Worm (Caenorhabditis elegans): ENCODE data around the gene srz-9.

The srz-9 gene

DNA sequence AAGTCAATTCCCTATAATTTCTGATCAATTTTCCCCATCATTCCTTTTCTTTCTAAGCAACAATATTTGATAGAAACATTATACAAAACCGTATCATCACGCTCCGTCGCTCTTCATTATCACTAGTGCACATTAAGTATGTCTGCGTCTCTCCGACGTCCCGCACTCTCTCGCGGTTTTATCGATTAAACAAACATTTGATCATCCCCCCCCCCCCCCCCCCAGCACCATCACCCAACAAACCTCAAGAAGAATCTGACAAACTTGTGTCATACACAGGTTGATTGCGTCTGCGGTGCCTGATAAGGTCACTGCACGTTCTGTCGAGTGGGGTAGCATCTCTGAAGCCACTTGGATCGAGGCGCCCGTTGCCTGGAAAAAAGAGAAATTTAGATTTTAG lies 43.8 kb upstream of the srz-9 start:
- TF ChIP-seq ceh-19 (GFP tag; optimal IDR thresholded peaks at IDR 0.05): no peak
- peak; percentile 85 for TF ChIP-seq elt-2 (tag; optimal IDR thresholded peaks at IDR 0.05)
- peak; percentile 30 for TF ChIP-seq pax-1 (tag; optimal IDR thresholded peaks at IDR 0.05)
- no peak for TF ChIP-seq ceh-30 (tag; optimal IDR thresholded peaks at IDR 0.05)
- TF ChIP-seq ceh-2 (tag; optimal IDR thresholded peaks at IDR 0.05): no peak

DNA sequence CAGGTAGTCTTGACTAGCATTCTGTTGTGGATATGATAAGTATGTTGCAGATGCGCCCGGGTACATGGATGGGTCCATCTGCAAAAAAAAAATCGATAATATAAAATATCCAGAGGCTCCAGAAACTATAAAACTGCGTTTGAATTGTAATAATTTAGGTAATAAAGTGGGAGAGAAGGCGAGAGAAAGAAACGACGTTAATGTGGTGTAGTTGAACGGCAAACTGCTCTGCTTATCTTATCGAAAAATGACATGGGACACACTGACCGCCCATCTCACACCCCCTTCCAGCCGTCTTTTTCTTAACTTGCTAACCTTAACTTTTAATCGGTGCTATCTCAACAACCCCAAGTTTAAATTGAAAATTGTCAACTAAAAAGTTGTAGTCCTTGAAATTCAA lies 41.8 kb upstream of the srz-9 start:
- TF ChIP-seq elt-2 (tag; optimal IDR thresholded peaks at IDR 0.05) (peak; percentile 61), pax-1 (tag; optimal IDR thresholded peaks at IDR 0.05) (no peak), T23F11.4 (GFP tag; optimal IDR thresholded peaks at IDR 0.05) (no peak), hlh-15 (tag; optimal IDR thresholded peaks at IDR 0.05) (no peak)

DNA sequence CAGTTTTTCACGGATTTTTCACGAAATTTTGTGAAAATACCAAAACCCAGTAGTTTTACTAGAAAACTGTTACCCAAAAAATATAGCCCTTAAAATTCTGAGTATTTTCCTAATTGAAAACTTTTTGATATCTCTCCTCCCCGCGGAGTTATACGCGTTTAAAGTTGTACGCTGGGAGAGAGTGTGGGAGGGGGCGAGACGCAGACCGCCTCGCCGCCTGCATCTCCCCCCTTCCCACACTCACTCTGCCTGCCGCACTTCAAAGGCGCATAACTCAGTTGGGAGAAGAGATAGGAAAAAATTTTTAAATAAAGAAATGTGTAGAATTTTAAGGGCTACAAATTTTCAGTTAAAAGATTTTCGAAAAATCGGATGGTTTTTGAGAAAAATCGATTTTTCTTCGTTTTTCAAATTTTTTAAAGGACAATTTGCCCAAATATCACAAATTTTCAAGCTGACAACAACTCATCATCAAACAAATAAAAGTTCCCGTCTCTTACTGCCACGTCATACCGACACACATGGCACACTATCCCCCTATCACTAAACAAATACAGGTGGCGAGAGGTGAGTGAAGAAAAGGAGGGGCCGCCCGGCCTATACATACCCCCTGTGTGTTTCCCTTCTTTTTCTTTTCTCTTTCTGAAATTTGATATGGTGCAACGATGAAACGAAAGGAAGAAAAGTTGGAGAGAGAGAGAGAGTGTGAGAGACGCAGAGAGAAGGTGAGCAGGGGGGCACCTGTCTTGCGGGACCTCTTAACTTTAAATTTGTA lies 40.3 kb upstream of the srz-9 start:
- TF ChIP-seq pha-4 (tag; optimal IDR thresholded peaks at IDR 0.05) (no peak), gmeb-2 (tag; optimal IDR thresholded peaks at IDR 0.05) (no peak), elt-2 (tag; optimal IDR thresholded peaks at IDR 0.05) (peak; percentile 28), tbx-2 (tag; optimal IDR thresholded peaks at IDR 0.05) (peak; percentile 3), ceh-9 (tag; optimal IDR thresholded peaks at IDR 0.05) (no peak), dve-1 (tag; optimal IDR thresholded peaks at IDR 0.05) (peak; percentile 21), npax-4 (tag; optimal IDR thresholded peaks at IDR 0.05) (no peak), elt-4 (tag; optimal IDR thresholded peaks at IDR 0.05) (no peak), ceh-34 (tag; optimal IDR thresholded peaks at IDR 0.05) (peak; percentile 99), ceh-18 (tag; optimal IDR thresholded peaks at IDR 0.05) (peak; percentile 30), sox-2 (GFP tag; IDR thresholded peaks at IDR 0.05) (no peak), nfya-1 (tag; optimal IDR thresholded peaks at IDR 0.05) (peak; percentile 39), che-1 (tag; optimal IDR thresholded peaks at IDR 0.05) (no peak)

DNA sequence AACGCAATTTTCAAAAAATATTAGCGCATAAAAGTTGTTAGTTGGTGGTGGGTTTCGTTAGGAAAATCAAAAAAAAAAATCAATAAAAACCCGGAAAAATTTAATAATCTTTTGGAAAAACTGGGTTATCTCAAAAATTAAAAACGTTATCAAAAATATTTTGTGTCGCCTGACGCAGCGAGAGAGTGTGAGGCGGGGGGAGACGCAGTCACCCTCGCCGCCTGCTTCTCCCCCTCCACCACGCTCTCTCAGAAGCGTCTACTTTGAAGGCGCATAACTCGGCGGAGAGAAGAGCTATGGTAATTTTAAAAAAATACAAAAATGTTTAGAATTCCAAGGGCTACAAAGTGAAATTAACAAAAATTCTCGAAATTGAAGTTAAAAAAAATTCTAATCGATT lies 38.7 kb upstream of the srz-9 start:
- TF ChIP-seq ceh-30 (tag; optimal IDR thresholded peaks at IDR 0.05): no peak
- no peak for TF ChIP-seq ceh-18 (tag; optimal IDR thresholded peaks at IDR 0.05)
- no peak for TF ChIP-seq hlh-15 (tag; optimal IDR thresholded peaks at IDR 0.05)
- no peak for TF ChIP-seq hlh-8 (tag; optimal IDR thresholded peaks at IDR 0.05)
- no peak for TF ChIP-seq ceh-9 (tag; optimal IDR thresholded peaks at IDR 0.05)
- TF ChIP-seq npax-4 (tag; optimal IDR thresholded peaks at IDR 0.05): no peak
- TF ChIP-seq pha-2 (tag; optimal IDR thresholded peaks at IDR 0.05): no peak
- no peak for TF ChIP-seq ahr-1 (tag; optimal IDR thresholded peaks at IDR 0.05)
- TF ChIP-seq hlh-30 (tag; optimal IDR thresholded peaks at IDR 0.05; ENCODE audit: insufficient read depth): no peak
- no peak for TF ChIP-seq hlh-6 (tag; optimal IDR thresholded peaks at IDR 0.05)
- no peak for TF ChIP-seq C38D4.7 (GFP tag; optimal IDR thresholded peaks at IDR 0.05)
- no peak for TF ChIP-seq ceh-22 (tag; optimal IDR thresholded peaks at IDR 0.05)
- TF ChIP-seq ztf-16 (tag; optimal IDR thresholded peaks at IDR 0.05): no peak

DNA sequence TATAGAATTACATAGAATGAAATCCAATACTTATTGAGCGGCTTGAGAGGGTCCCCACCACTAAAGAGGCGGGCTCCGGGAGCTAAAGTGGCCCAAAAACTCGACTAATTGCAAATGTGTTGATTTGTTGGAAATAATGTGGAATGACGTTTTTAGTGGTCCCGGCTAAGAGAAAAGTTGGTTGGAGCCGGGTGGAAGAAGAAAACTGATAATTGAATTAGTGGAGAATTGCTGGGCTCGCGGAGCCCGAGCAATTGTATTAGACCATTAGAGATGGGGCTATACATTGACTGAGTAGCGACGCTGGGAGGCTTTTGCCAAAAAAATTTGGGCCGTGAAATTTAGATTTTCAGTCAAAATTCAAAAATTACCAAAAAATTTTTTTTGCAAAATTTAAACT lies 38.2 kb upstream of the srz-9 start:
- TF ChIP-seq unc-42 (tag; optimal IDR thresholded peaks at IDR 0.05) (peak; percentile 77), che-1 (tag; optimal IDR thresholded peaks at IDR 0.05) (no peak), ceh-19 (GFP tag; optimal IDR thresholded peaks at IDR 0.05) (peak; percentile 43), ceh-34 (tag; optimal IDR thresholded peaks at IDR 0.05) (peak; percentile 87), ceh-31 (tag; optimal IDR thresholded peaks at IDR 0.05) (peak; percentile 35)

DNA sequence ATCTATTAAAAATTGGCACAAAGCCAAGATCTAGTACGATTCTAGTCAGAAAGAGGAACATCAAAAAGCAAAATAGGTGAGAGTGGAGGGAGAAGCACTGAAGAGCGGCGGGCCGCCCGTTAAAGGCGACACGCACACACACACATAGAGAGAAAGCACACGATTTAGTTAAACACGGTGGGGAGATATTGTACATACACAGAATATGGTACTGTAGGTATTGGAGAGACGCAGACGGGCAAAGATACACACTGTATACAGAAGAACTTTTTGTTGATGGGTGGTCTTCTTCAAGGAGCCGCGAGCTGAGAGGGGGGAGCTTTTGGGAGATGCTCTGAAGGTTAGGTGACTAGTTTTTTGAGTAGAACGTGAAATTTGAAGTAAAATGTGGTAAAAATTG lies 37.5 kb upstream of the srz-9 start:
- peak; percentile 14 for TF ChIP-seq tbx-2 (tag; optimal IDR thresholded peaks at IDR 0.05)
- TF ChIP-seq ceh-18 (tag; optimal IDR thresholded peaks at IDR 0.05): peak; percentile 9
- peak; percentile 1 for TF ChIP-seq F13H6.1 (tag; optimal IDR thresholded peaks at IDR 0.05)
- TF ChIP-seq dve-1 (tag; optimal IDR thresholded peaks at IDR 0.05): peak; percentile 44
- peak; percentile 19 for TF ChIP-seq ceh-34 (tag; optimal IDR thresholded peaks at IDR 0.05)
- no peak for TF ChIP-seq K09A11.1 (tag; optimal IDR thresholded peaks at IDR 0.05; ENCODE audit: insufficient read depth)

Data from whole organism, late embryonic.